Worm (Caenorhabditis elegans) whole organism, early embryonic: ENCODE results near the gene C50H2.4.

ENCODE experiments used
- B0310.2 ChIP-seq: sonication (generic microtip); optimal IDR thresholded peaks from 2 replicates; lab custom pipeline; 2016; ENCODE audit warnings: mild to moderate bottlenecking, missing genetic modification characterization, missing compliant biosample characterization
- ama-1 ChIP-seq: fragments of 150-350 bp; optimal IDR thresholded peaks from 2 replicates; lab custom pipeline; 2014
- ets-7 ChIP-seq: sonication (generic microtip); optimal IDR thresholded peaks from 2 replicates; lab custom pipeline; 2016; ENCODE audit warnings: missing genotype, missing genetic modification characterization, missing compliant biosample characterization
- flt-1 ChIP-seq: fragments of 200-800 bp; sonication (Bioruptor generic); IDR thresholded peaks from 2 replicates; pipeline ENCODE4 v1.3.6; 2022; ENCODE audit warnings: missing genetic modification characterization, missing compliant biosample characterization
- hnd-1 ChIP-seq: sonication (generic microtip); optimal IDR thresholded peaks from 2 replicates; lab custom pipeline; 2016; ENCODE audit warnings: missing genetic modification characterization, missing compliant biosample characterization
- scrt-1 ChIP-seq: fragments of 200-800 bp; sonication (Bioruptor generic); IDR thresholded peaks from 2 replicates; pipeline ENCODE4 v1.3.6; 2022; ENCODE audit warnings: missing genetic modification characterization, missing compliant biosample characterization
- tbx-11 ChIP-seq: fragments of 200-800 bp; sonication (Bioruptor generic); IDR thresholded peaks from 2 replicates; pipeline ENCODE4 v1.3.6; 2022; ENCODE audit warnings: missing genetic modification characterization, missing compliant biosample characterization

- TF ChIP-seq hnd-1 (tag; lab: Kevin White, UChicago): no peak
- TF ChIP-seq ama-1 (lab: Kevin White, UChicago): no peak
- TF ChIP-seq B0310.2: no peak
- no peak for TF ChIP-seq ets-7 (tag; lab: Kevin White, UChicago)
- TF ChIP-seq scrt-1 (GFP tag; lab: Robert Waterston, UW): no peak
- TF ChIP-seq tbx-11: no peak
- TF ChIP-seq flt-1 (GFP tag; lab: Robert Waterston, UW): no peak
Measured at ce11 chrV:9915021-9915420, 1.7 kb upstream of the C50H2.4 start, which contains the start of gene mec-9.
